Worm (Caenorhabditis elegans) whole organism, L4 larva: Measurements from ENCODE around the gene nlp-64.
"Not testable (repeated sequence)": the region's sequence is repeated elsewhere in the genome, so short reads cannot be mapped to it uniquely, and the experiment has no call there.

ENCODE experiments used
- F26F4.8 ChIP-seq: fragments of 200-800 bp; sonication (Bioruptor generic); conservative IDR thresholded peaks from 2 replicates; pipeline ENCODE4 v1.3.6; 2022; ENCODE audit warnings: missing genetic modification characterization, missing compliant biosample characterization
- arid-1 ChIP-seq: fragments of 200-800 bp; sonication (Bioruptor generic); conservative IDR thresholded peaks from 2 replicates; pipeline ENCODE4 v1.3.6; 2022; ENCODE audit warnings: missing genetic modification reagents, missing genetic modification characterization, missing compliant biosample characterization
- ceh-28 ChIP-seq: fragments of 150-350 bp; optimal IDR thresholded peaks from 2 replicates; lab custom pipeline; 2014; ENCODE audit warnings: missing biosample characterization, missing genetic modification reagents, missing genetic modification characterization
- gei-8 ChIP-seq: fragments of 200-800 bp; sonication (Bioruptor generic); optimal IDR thresholded peaks from 2 replicates; lab custom pipeline; 2018; ENCODE audit warnings: mild to moderate bottlenecking, missing genetic modification characterization, missing compliant biosample characterization
- hmg-1.1 ChIP-seq: fragments of 200-800 bp; sonication (Bioruptor generic); IDR thresholded peaks from 2 replicates; pipeline ENCODE4 v1.3.6; 2022; ENCODE audit warnings: missing genetic modification reagents, missing genetic modification characterization, missing compliant biosample characterization
- nhr-10 ChIP-seq: fragments of 150-350 bp; optimal IDR thresholded peaks from 2 replicates; lab custom pipeline; 2014; ENCODE audit warnings: missing biosample characterization, missing genetic modification characterization
- tag-97 ChIP-seq: fragments of 200-800 bp; sonication (Bioruptor generic); IDR thresholded peaks from 2 replicates; pipeline ENCODE4 v1.3.6; 2022; ENCODE audit warnings: missing genetic modification characterization, missing compliant biosample characterization
- zfp-3 ChIP-seq: fragments of 200-800 bp; sonication (Bioruptor generic); conservative IDR thresholded peaks from 2 replicates; pipeline ENCODE4 v1.3.6; 2022; ENCODE audit warnings: missing genetic modification reagents, missing genetic modification characterization, missing compliant biosample characterization

nlp-64 gene

ce11 chrX:286116-286515 lies 25.0 kb downstream of the nlp-64 start, which contains the start of gene Y47C4A.1:
TSS of gene Y47C4A.1 (minus strand) at chrX:286216.
- not testable (repeated sequence) for TF ChIP-seq hmg-1.1 (GFP tag; lab: Robert Waterston, UW); nhr-10 (tag; lab: Kevin White, UChicago); tag-97 (GFP tag; lab: Robert Waterston, UW)

DNA sequence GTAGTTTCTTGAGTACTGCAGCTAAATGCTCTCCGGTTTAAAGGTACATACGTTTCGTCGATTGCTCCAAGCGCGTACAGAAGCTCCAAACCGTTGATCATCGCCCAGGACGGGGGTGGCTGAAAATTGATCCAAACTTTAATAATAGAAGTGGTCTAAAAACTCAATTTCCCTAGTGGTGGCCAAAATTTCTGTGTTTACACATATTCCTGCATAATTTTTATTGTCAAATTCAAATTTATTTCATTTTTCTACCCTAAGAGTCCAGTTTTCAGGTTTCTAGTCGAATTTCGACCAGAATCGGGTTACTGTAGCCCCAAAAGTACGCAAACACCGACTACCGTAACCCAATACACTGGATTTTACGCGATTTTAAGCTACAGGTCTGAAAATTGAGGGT lies 37.2 kb downstream of the nlp-64 start, which contains the start of gene Y108F1.5:
TSS of gene Y108F1.5 (minus strand) at position 101 of the 400 bp plus-strand sequence.
- not testable (repeated sequence) for TF ChIP-seq F26F4.8, zfp-3, arid-1 (GFP tag; lab: Robert Waterston, UW)

- TF ChIP-seq ceh-28 (tag; lab: Kevin White, UChicago) (peak; percentile 79), gei-8 (GFP tag; lab: Kevin White, UChicago) (no peak)
Measured at ce11 chrX:271509-271908, 39.6 kb downstream of the nlp-64 start.
